Fruit fly (Drosophila melanogaster): ENCODE measurements around the gene CG8360.
A peak's percentile ranks its signal among the peaks of the same experiment; 100 is the strongest.

Gene CG8360

DNA sequence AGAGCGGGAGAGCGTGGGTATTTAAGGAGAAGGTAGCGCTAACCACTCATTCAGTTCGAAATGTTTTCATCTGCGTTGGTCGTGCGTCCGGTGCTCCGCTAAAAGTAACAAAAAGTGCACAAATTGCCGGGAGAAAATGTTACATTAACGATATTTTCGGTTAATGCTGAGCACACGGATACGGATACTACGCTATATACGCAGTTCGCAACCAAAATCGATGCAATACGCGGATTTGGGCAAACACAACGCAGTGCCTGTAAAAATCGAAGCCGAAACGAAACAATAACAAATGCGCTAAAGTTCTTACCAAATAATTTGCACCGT is 49.8 kb upstream of the CG8360 start, which contains the start of gene Piezo (continued):
- TF ChIP-seq CG12744 (GFP tag; optimal IDR thresholded peaks at IDR 0.05), result no peak
- peak; percentile 49; the same call in 1 of the 2 replicates for TF ChIP-seq CG42726 (GFP tag; IDR thresholded peaks at IDR 0.05; ENCODE audit: partially characterized antibody)
- TF ChIP-seq klu (GFP tag; IDR thresholded peaks at IDR 0.05), result no peak
- TF ChIP-seq wdn (GFP tag; IDR thresholded peaks at IDR 0.05), result no peak
- no peak for TF ChIP-seq CG13287 (GFP tag; IDR thresholded peaks at IDR 0.05; ENCODE audit: partially characterized antibody)
- TF ChIP-seq Stat92E (GFP tag; optimal IDR thresholded peaks at IDR 0.05), result no peak
- TF ChIP-seq CG11723 (GFP tag; optimal IDR thresholded peaks at IDR 0.05), result no peak
- TF ChIP-seq CG10654 (GFP tag; optimal IDR thresholded peaks at IDR 0.05), result no peak
- no peak for TF ChIP-seq ewg (GFP tag; optimal IDR thresholded peaks at IDR 0.05)
- TF ChIP-seq Bgb (GFP tag; IDR thresholded peaks at IDR 0.05; ENCODE audit: partially characterized antibody), result peak; percentile 47; the same call in 1 of the 2 replicates
- TF ChIP-seq Meics (GFP tag; optimal IDR thresholded peaks at IDR 0.05), result no peak
- no peak for TF ChIP-seq Sry-β (GFP tag; optimal IDR thresholded peaks at IDR 0.05)
- TF ChIP-seq CG10565 (GFP tag; optimal IDR thresholded peaks at IDR 0.05), result no peak
- no peak for TF ChIP-seq BtbVII (GFP tag; optimal IDR thresholded peaks at IDR 0.05)
- peak; percentile 39 for TF ChIP-seq HLHmδ (GFP tag; optimal IDR thresholded peaks at IDR 0.05)
- no peak for TF ChIP-seq CG16813 (GFP tag; IDR thresholded peaks at IDR 0.05; ENCODE audit: partially characterized antibody)
- TF ChIP-seq CG8290 (GFP tag; optimal IDR thresholded peaks at IDR 0.05), result no peak
- no peak for TF ChIP-seq CG8290 (tag; optimal IDR thresholded peaks at IDR 0.05)
- no peak for TF ChIP-seq CG7928 (GFP tag; optimal IDR thresholded peaks at IDR 0.05)
- TF ChIP-seq CG12299 (tag; optimal IDR thresholded peaks at IDR 0.05), result no peak
- no peak for TF ChIP-seq CG4328 (GFP tag; optimal IDR thresholded peaks at IDR 0.05)
- no peak for TF ChIP-seq dimm (GFP tag; IDR thresholded peaks at IDR 0.05)
- no peak for TF ChIP-seq NK7.1 (GFP tag; optimal IDR thresholded peaks at IDR 0.05)
- TF ChIP-seq twi (tag; optimal IDR thresholded peaks at IDR 0.05), result no peak
- TF ChIP-seq CG14965 (GFP tag; optimal IDR thresholded peaks at IDR 0.05; ENCODE audit: borderline replicate concordance), result no peak
- TF ChIP-seq ato (GFP tag; IDR thresholded peaks at IDR 0.05; ENCODE audit: partially characterized antibody), result peak; percentile 13; the same call in 1 of the 2 replicates
- no peak for TF ChIP-seq cwo (GFP tag; optimal IDR thresholded peaks at IDR 0.05)
- TF ChIP-seq CG17385 (GFP tag; optimal IDR thresholded peaks at IDR 0.05), result no peak
- TF ChIP-seq dmrt11E (tag; optimal IDR thresholded peaks at IDR 0.05), result no peak
- 0 out of 2 replicates have a peak, but pooled peaks have one; percentile 7 for TF ChIP-seq tna (GFP tag; IDR thresholded peaks at IDR 0.05; ENCODE audit: partially characterized antibody)
- TF ChIP-seq CG34422 (GFP tag; IDR thresholded peaks at IDR 0.05), result no peak
- no peak for TF ChIP-seq CG15073 (GFP tag; optimal IDR thresholded peaks at IDR 0.05)
- TF ChIP-seq B-H2 (GFP tag; optimal IDR thresholded peaks at IDR 0.05), result no peak
- TF ChIP-seq Dad (GFP tag; optimal IDR thresholded peaks at IDR 0.05), result no peak
- TF ChIP-seq Taf1 (GFP tag; IDR thresholded peaks at IDR 0.05), result no peak
- no peak for TF ChIP-seq cad (GFP tag; optimal IDR thresholded peaks at IDR 0.05)
- TF ChIP-seq gem (tag; optimal IDR thresholded peaks at IDR 0.05), result no peak
- no peak for TF ChIP-seq chn (GFP tag; optimal IDR thresholded peaks at IDR 0.05)
- no peak for TF ChIP-seq CG7987 (GFP tag; optimal IDR thresholded peaks at IDR 0.05)
- no peak for TF ChIP-seq trh (GFP tag; optimal IDR thresholded peaks at IDR 0.05)
- TF ChIP-seq MESR4 (GFP tag; optimal IDR thresholded peaks at IDR 0.05), result no peak
- TF ChIP-seq CHES-1-like (GFP tag; optimal IDR thresholded peaks at IDR 0.05), result no peak
- peak; percentile 56 for TF ChIP-seq fd102C (GFP tag; optimal IDR thresholded peaks at IDR 0.05)
- no peak for TF ChIP-seq CG30403 (GFP tag; optimal IDR thresholded peaks at IDR 0.05)
- no peak for TF ChIP-seq CG4730 (GFP tag; IDR thresholded peaks at IDR 0.05)
- TF ChIP-seq CG31224 (GFP tag; IDR thresholded peaks at IDR 0.05), result no peak
- TF ChIP-seq CG5953 (GFP tag; IDR thresholded peaks at IDR 0.05), result no peak
- no peak for TF ChIP-seq CG11093 (GFP tag; IDR thresholded peaks at IDR 0.05)
- TF ChIP-seq CG3407 (GFP tag; optimal IDR thresholded peaks at IDR 0.05), result no peak
- TF ChIP-seq Ptx1 (GFP tag; IDR thresholded peaks at IDR 0.05), result no peak
- no peak for TF ChIP-seq CG12659 (GFP tag; optimal IDR thresholded peaks at IDR 0.05)
